Worm (Caenorhabditis elegans) whole organism, early embryonic: ENCODE results near the gene srh-1.

ENCODE experiments used
- F13C5.2 ChIP-seq: sonication (generic microtip); optimal IDR thresholded peaks from 2 replicates; lab custom pipeline; 2017; ENCODE audit warnings: mild to moderate bottlenecking, missing genetic modification characterization, inconsistent platforms, missing compliant biosample characterization
- aly-1 ChIP-seq: sonication (generic microtip); optimal IDR thresholded peaks from 2 replicates; lab custom pipeline; 2016; ENCODE audit warnings: missing genetic modification characterization, missing compliant biosample characterization
- ama-1 ChIP-seq: fragments of 150-350 bp; optimal IDR thresholded peaks from 2 replicates; lab custom pipeline; 2014
- ceh-13 ChIP-seq: fragments of 200-800 bp; sonication (Bioruptor generic); optimal IDR thresholded peaks from 2 replicates; lab custom pipeline; 2018; ENCODE audit warnings: mild to moderate bottlenecking, missing genetic modification characterization, missing compliant biosample characterization
- flt-1 ChIP-seq: fragments of 200-800 bp; sonication (Bioruptor generic); IDR thresholded peaks from 2 replicates; pipeline ENCODE4 v1.3.6; 2022; ENCODE audit warnings: missing genetic modification characterization, missing compliant biosample characterization
- hnd-1 ChIP-seq: sonication (generic microtip); optimal IDR thresholded peaks from 2 replicates; lab custom pipeline; 2016; ENCODE audit warnings: missing genetic modification characterization, missing compliant biosample characterization
- scrt-1 ChIP-seq: fragments of 200-800 bp; sonication (Bioruptor generic); IDR thresholded peaks from 2 replicates; pipeline ENCODE4 v1.3.6; 2022; ENCODE audit warnings: missing genetic modification characterization, missing compliant biosample characterization
- tbx-11 ChIP-seq: fragments of 200-800 bp; sonication (Bioruptor generic); IDR thresholded peaks from 2 replicates; pipeline ENCODE4 v1.3.6; 2022; ENCODE audit warnings: missing genetic modification characterization, missing compliant biosample characterization

DNA sequence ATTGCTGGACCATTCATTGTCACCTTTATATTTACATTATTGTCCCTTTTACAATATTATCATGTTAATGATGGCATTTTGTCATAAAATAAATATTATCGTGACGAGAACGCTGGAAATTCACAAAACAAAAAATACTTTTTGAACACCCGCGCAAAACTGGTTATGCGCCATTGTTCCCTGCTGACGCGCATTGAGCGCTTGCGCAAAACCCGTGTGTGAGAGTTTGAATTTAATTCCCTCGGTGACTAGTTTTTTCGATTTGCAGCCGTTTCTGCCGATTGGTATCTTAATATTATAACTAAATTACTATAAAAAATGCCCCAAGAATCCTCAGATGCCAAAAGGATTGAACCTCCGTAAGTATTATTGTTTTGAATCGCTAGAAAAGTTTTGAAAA lies 35.8 kb downstream of the srh-1 start, which contains the start of gene pafo-1:
- no peak for TF ChIP-seq ama-1 (lab: Kevin White, UChicago)
- no peak for TF ChIP-seq hnd-1 (tag; lab: Kevin White, UChicago)
- no peak for TF ChIP-seq tbx-11
- TF ChIP-seq flt-1 (GFP tag; lab: Robert Waterston, UW): 0 out of 2 replicates have a peak, but pooled peaks have one; percentile 23
- TF ChIP-seq ceh-13 (GFP tag; lab: Kevin White, UChicago): no peak
- TF ChIP-seq F13C5.2 (tag; lab: Kevin White, UChicago): peak; percentile 83
- no peak for TF ChIP-seq aly-1 (tag; lab: Kevin White, UChicago)
- TF ChIP-seq scrt-1: no peak
